Fruit fly (Drosophila melanogaster): ENCODE results near the gene CG2701.
A peak's percentile ranks its signal among the peaks of the same experiment; 100 is the strongest.

CG2701 gene

DNA sequence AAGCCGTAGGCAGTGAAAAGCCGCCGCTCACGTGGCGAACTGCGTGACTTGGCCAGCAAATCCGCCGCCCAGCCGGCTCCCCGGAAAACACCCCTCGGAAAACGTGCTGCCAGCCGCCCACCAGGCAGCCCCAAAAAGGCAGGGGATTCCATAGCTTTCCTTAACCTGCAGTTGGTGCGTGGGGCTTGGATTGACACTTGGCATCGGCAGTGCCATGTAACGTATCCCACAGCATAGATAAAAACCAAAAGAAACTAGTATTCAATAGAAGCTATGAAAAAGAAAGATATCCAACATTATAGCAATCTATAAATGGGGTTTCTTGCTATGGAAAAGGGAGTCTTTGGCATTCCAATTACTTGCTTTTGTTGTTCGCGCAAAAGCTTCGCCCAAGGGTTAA is 35.1 kb downstream of the CG2701 start (continued):
- TF ChIP-seq CG11085 (GFP tag; IDR thresholded peaks at IDR 0.05): no peak
- TF ChIP-seq nerfin-1 (tag; optimal IDR thresholded peaks at IDR 0.05): no peak
- no peak for TF ChIP-seq abd-A (tag; optimal IDR thresholded peaks at IDR 0.05)
- no peak for TF ChIP-seq CG11696 (GFP tag; IDR thresholded peaks at IDR 0.05)
- TF ChIP-seq CkIIα-i1 (GFP tag; IDR thresholded peaks at IDR 0.05): no peak

DNA sequence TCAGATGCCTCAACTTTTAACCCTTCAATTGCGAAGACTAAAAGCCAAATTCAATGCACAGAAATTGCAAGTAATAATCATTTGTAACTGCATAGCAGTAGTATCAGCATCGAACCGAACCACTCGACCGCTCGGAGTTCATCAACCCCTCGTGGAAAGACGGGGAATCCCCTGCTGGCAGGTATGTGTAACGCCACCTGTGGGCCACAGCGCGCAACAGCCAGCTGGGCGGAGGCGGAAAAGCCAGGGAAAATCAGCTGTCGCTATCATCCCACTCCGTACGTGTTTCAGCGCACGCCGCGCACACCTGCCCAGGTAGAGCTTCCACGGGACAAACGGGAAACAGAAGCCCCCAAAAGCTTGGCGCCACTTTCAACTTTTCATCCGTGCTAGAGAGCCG is 35.7 kb downstream of the CG2701 start:
- TF ChIP-seq Doc2 (GFP tag; IDR thresholded peaks at IDR 0.05) (no peak), CG10654 (GFP tag; optimal IDR thresholded peaks at IDR 0.05) (no peak), BEAF-32 (GFP tag; optimal IDR thresholded peaks at IDR 0.05) (no peak), cg (GFP tag; optimal IDR thresholded peaks at IDR 0.05) (no peak), CTCF (GFP tag; optimal IDR thresholded peaks at IDR 0.05) (peak; percentile 89), bigmax (GFP tag; optimal IDR thresholded peaks at IDR 0.05) (no peak), dpn (GFP tag; optimal IDR thresholded peaks at IDR 0.05) (no peak), CG17359 (tag; optimal IDR thresholded peaks at IDR 0.05) (no peak), CG10979 (tag; optimal IDR thresholded peaks at IDR 0.05) (peak; percentile 9), CG8924 (tag; optimal IDR thresholded peaks at IDR 0.05) (no peak), Hsf (GFP tag; optimal IDR thresholded peaks at IDR 0.05) (no peak), seq (GFP tag; IDR thresholded peaks at IDR 0.05) (no peak), Rx (GFP tag; IDR thresholded peaks at IDR 0.05) (no peak), CG17385 (GFP tag; optimal IDR thresholded peaks at IDR 0.05) (no peak), CG4404 (GFP tag; IDR thresholded peaks at IDR 0.05) (no peak)

DNA sequence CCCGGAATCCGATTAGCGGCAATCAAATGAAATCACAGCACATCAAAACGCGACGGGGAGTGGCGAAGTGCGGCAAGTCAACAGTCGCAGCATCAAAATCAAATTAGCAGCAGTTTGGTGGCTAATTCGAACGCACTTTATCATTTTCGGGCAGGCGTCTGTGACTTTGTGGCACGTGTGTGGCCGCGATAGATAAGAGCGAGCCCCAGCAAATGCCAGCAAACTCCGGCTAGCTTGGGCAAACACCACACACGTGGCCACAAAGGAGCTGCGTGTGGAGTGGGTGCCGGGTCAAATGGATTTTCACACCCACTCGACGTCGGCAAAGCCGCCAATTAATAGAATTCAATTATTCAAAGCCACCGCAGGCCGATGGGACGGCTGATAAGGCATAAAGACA is 36.2 kb downstream of the CG2701 start:
- TF ChIP-seq CG4360 (GFP tag; IDR thresholded peaks at IDR 0.05) (no peak), Hey (tag; optimal IDR thresholded peaks at IDR 0.05) (peak; percentile 93), gce (GFP tag; IDR thresholded peaks at IDR 0.05) (no peak), Dp (GFP tag; optimal IDR thresholded peaks at IDR 0.05) (no peak), CG8290 (GFP tag; optimal IDR thresholded peaks at IDR 0.05) (no peak), CG8290 (tag; optimal IDR thresholded peaks at IDR 0.05) (no peak), oc (tag; optimal IDR thresholded peaks at IDR 0.05) (peak; percentile 61), nerfin-1 (tag; optimal IDR thresholded peaks at IDR 0.05) (peak; percentile 43)

DNA sequence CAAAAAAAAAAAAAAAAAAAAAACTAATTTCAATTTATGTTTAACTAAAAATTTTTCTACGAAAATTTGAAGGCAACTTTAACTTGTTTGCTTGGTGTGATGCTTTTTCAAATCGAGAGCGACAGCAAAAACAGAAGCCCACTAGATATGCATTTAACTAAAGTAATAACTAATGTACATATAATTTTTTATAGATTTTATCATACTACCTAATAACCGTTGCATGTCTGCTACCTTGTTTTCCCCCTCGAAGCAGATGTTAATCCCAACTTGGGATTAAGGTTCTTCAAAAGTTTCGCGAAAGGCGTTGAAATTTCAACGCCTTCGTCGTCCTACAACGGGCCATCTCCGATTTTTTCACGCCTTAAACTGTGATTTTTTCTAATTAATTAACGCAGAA is 37.3 kb downstream of the CG2701 start, which contains the start of gene CG2652:
TSS of gene CG2652 (minus strand) at position 101 of the 400 bp plus-strand sequence.
- TF ChIP-seq Drgx (GFP tag; IDR thresholded peaks at IDR 0.05): no peak
- TF ChIP-seq nerfin-1 (tag; optimal IDR thresholded peaks at IDR 0.05): no peak
- no peak for TF ChIP-seq CG18476 (GFP tag; optimal IDR thresholded peaks at IDR 0.05)
- no peak for TF ChIP-seq CG3726 (GFP tag; IDR thresholded peaks at IDR 0.05)
- TF ChIP-seq Oaz (GFP tag; IDR thresholded peaks at IDR 0.05): no peak
- no peak for TF ChIP-seq CG10209 (GFP tag; optimal IDR thresholded peaks at IDR 0.05)
- no peak for TF ChIP-seq CG8290 (GFP tag; optimal IDR thresholded peaks at IDR 0.05)
- TF ChIP-seq CG8290 (tag; optimal IDR thresholded peaks at IDR 0.05): no peak
- no peak for TF ChIP-seq Side (GFP tag; optimal IDR thresholded peaks at IDR 0.05)
- TF ChIP-seq CG34422 (GFP tag; IDR thresholded peaks at IDR 0.05): no peak
- no peak for TF ChIP-seq CG12236 (GFP tag; optimal IDR thresholded peaks at IDR 0.05)
- TF ChIP-seq ken (GFP tag; IDR thresholded peaks at IDR 0.05): no peak

DNA sequence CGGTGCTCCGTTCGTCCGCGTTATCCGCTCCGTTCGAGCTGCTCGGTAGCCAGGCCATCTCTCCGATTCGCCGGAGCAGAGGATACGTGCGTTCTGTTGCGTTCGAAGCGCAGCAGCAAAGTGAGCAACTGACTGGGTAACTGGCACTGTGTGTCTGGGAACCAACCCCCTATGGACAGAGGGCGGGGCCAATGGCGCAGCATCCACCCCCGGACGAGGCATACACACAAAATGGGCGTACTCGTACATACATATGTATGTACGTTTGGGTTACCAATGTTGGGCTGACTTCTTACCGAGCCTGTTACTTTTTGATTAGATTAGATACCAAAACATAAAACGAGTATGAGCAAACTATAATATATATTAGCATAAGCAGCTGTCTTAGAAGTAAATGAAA is 38.5 kb downstream of the CG2701 start, which contains the start of gene HLH3B:
TSS of gene HLH3B (minus strand) at position 123 of the 400 bp plus-strand sequence.
- no peak for TF ChIP-seq CG17328 (GFP tag; IDR thresholded peaks at IDR 0.05)
- TF ChIP-seq seq (GFP tag; IDR thresholded peaks at IDR 0.05): peak; percentile 51; the same call in 1 of the 2 replicates
- no peak for TF ChIP-seq phol (tag; optimal IDR thresholded peaks at IDR 0.05)
- no peak for TF ChIP-seq CG18764 (GFP tag; optimal IDR thresholded peaks at IDR 0.05)
- TF ChIP-seq CG32532 (GFP tag; IDR thresholded peaks at IDR 0.05): no peak
- peak; percentile 60; the same call in 1 of the 2 replicates for TF ChIP-seq CG32767 (GFP tag; IDR thresholded peaks at IDR 0.05)
- no peak for TF ChIP-seq NK7.1 (GFP tag; optimal IDR thresholded peaks at IDR 0.05)
- TF ChIP-seq CG8388 (GFP tag; optimal IDR thresholded peaks at IDR 0.05): no peak
- TF ChIP-seq slbo (GFP tag; IDR thresholded peaks at IDR 0.05): no peak
- no peak for TF ChIP-seq CG6689 (GFP tag; IDR thresholded peaks at IDR 0.05)
- no peak for TF ChIP-seq sens (GFP tag)
- TF ChIP-seq schlank (tag; optimal IDR thresholded peaks at IDR 0.05): no peak
- TF ChIP-seq Eip74EF (GFP tag; optimal IDR thresholded peaks at IDR 0.05): no peak
- no peak for TF ChIP-seq CG1529 (GFP tag; optimal IDR thresholded peaks at IDR 0.05)

Data from whole organism, embryonic.